Fruit fly (Drosophila melanogaster): ENCODE measurements around the gene CG34398.

CG34398 gene

dm6 chr2L:8962254-8962653, 63.7 kb downstream of the CG34398 start, which contains the start of the genes CG9525 and CG32985:
Gene CG9525, minus strand, starts transcription at chr2L:8962354.
Gene CG32985, plus strand, starts transcription at chr2L:8962533.
- no peak for TF ChIP-seq noc (tag; optimal IDR thresholded peaks at IDR 0.05)

dm6 chr2L:8964657-8965056, 66.1 kb downstream of the CG34398 start, which contains the start of gene CG32984:
Gene CG32984, plus strand, starts transcription at chr2L:8964957.
- no peak for TF ChIP-seq noc (tag; optimal IDR thresholded peaks at IDR 0.05)

DNA sequence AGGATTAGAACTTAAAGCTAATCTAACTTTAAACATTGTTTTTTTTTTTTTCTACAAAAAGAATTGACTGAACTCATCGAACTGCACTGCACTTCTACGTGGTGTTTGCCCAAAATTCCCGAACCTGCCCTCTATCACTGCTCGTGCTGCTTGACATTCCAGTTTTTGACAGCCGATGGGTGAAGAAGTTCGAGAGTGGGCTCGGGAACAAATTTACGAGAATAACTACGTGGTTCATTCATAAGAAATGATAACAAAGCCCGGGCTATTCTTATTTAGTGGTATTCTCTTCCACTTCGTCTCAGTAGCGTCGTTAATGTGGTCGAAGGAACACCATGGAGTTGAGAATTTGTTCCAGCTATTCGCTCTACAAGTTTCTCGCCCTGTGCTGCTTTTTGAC, 68.6 kb downstream of the CG34398 start, which contains the start of gene CG18088:
Gene CG18088 (plus strand): TSS at position 301 of the 400 bp plus-strand sequence.
- TF ChIP-seq noc (tag; optimal IDR thresholded peaks at IDR 0.05), result no peak

DNA sequence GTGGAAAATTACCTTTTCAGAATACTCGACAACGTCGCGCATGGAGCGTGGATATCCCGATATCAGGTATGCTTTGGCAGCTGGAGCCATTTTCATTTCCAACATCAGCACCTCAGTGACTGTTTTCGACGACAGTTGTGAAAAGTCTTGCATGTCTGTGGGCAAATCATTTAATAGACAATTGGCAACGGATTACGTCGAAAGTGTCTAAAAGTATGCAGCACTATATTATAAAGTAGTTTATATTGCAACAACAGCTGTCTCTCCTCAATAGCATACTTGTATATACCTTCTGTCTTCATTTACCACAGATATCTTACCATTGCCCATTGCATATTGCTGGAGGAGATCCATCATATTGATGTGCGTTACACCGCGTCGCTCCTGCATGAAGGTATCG, 74.3 kb downstream of the CG34398 start:
- TF ChIP-seq noc (tag; optimal IDR thresholded peaks at IDR 0.05), result no peak

dm6 chr2L:8974506-8974905, 75.9 kb downstream of the CG34398 start:
- TF ChIP-seq noc (tag; optimal IDR thresholded peaks at IDR 0.05), result no peak

- TF ChIP-seq noc (tag; optimal IDR thresholded peaks at IDR 0.05), result no peak
Measured at dm6 chr2L:8975328-8975727, 76.7 kb downstream of the CG34398 start, which contains the start of gene CG9541. Gene CG9541, minus strand, starts transcription at chr2L:8975428.

DNA sequence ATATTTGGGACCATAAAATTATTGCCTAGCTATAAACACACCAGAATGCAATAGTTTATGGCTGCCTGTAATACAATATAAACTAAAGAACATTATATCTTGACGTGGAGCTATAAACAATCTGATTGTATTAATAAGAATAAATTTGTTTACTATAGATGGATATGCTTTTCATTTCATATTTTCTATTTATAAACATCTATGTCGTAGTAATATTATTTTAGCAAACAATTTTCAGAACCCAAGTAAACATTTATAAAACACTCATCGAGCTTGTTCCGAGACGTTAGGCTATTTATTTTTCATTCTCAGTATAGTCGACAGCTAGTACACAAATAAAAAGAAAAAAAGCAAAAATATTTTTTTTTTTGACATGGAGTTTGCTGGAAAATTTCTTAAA, 81.8 kb downstream of the CG34398 start, which contains the start of gene CG18662:
Gene CG18662 (plus strand): TSS at position 301 of the 400 bp plus-strand sequence.
- TF ChIP-seq noc (tag; optimal IDR thresholded peaks at IDR 0.05), result no peak

dm6 chr2L:8982584-8983302, 84.2 kb downstream of the CG34398 start:
- no peak for TF ChIP-seq noc (tag; optimal IDR thresholded peaks at IDR 0.05)
